Worm (Caenorhabditis elegans) whole organism, mixed stage, embryonic: ENCODE measurements around the gene T19D12.5.

Source experiments
- cnd-1 ChIP-seq: fragments of 200-800 bp; sonication (Bioruptor generic); optimal IDR thresholded peaks from 2 replicates; lab custom pipeline; 2018; ENCODE audit warnings: mild to moderate bottlenecking, missing genetic modification characterization, missing compliant biosample characterization
- elt-3 ChIP-seq: fragments of 150-350 bp; optimal IDR thresholded peaks from 2 replicates; lab custom pipeline; 2014; ENCODE audit warnings: missing biosample characterization, missing genetic modification characterization
- flh-1 ChIP-seq: fragments of 200-800 bp; sonication (Bioruptor generic); optimal IDR thresholded peaks from 2 replicates; lab custom pipeline; 2018; ENCODE audit warnings: mild to moderate bottlenecking, missing genetic modification characterization, moderate library complexity, missing compliant biosample characterization
- hlh-1 ChIP-seq: fragments of 150-350 bp; optimal IDR thresholded peaks from 2 replicates; lab custom pipeline; 2014; ENCODE audit warnings: missing biosample characterization, missing genetic modification reagents, missing genetic modification characterization
- nhr-237 ChIP-seq: fragments of 150-350 bp; optimal IDR thresholded peaks from 2 replicates; lab custom pipeline; 2014; ENCODE audit warnings: missing biosample characterization, missing genetic modification characterization
- nhr-76 ChIP-seq: sonication (generic microtip); optimal IDR thresholded peaks from 2 replicates; lab custom pipeline; 2017; ENCODE audit warnings: missing biosample characterization, missing genetic modification characterization
- snpc-4 ChIP-seq: fragments of 150-350 bp; optimal IDR thresholded peaks from 2 replicates; lab custom pipeline; 2014; ENCODE audit warnings: missing biosample characterization, missing genetic modification characterization
- unc-39 ChIP-seq: fragments of 150-350 bp; optimal IDR thresholded peaks from 2 replicates; lab custom pipeline; 2014; ENCODE audit warnings: missing biosample characterization, missing genetic modification characterization
- unc-62 ChIP-seq: fragments of 150-350 bp; optimal IDR thresholded peaks from 2 replicates; lab custom pipeline; 2014; ENCODE audit warnings: missing biosample characterization, missing genetic modification reagents, missing genetic modification characterization

- no peak for TF ChIP-seq cnd-1
- TF ChIP-seq hlh-1 (tag; lab: Kevin White, UChicago): no peak
- no peak for TF ChIP-seq snpc-4 (tag; lab: Kevin White, UChicago)
- no peak for TF ChIP-seq flh-1 (GFP tag; lab: Kevin White, UChicago)
- TF ChIP-seq elt-3: no peak
- no peak for TF ChIP-seq unc-39
- TF ChIP-seq unc-62: no peak
- no peak for TF ChIP-seq nhr-76 (tag; lab: Kevin White, UChicago)
- no peak for TF ChIP-seq nhr-237
Measured at ce11 chrII:6646903-6647302, 10.9 kb upstream of the T19D12.5 start.
